Fruit fly (Drosophila melanogaster): ENCODE results near the gene mh.

DNA sequence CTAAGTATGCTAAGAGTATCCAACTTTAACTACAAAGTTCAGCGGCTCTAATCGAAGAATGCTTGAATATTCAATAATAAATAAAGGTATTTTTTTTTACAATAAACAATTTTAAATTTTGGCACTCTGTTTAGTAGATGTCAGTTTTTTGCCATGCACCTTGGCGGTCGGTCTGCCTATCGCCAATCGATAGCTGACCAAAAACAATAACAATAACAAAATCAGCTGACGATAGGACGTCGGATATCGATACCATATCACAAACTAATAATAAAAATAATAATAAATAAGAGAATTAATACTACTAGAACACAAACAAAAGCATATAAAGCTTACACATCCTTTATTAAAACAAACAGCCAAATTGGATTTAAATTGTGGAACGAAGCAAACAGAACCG lies 11.5 kb upstream of the mh start, which contains the start of gene Gmap:
- TF ChIP-seq insv (optimal IDR thresholded peaks at IDR 0.05) (no peak), ttk (optimal IDR thresholded peaks at IDR 0.05) (no peak), h (optimal IDR thresholded peaks at IDR 0.05) (no peak)

All from Kc167 (cell line).